Worm (Caenorhabditis elegans) whole organism, L1 larva: ENCODE measurements around the gene F59A1.16.

Experiments
- ama-1 ChIP-seq: fragments of 150-350 bp; optimal IDR thresholded peaks from 2 replicates; lab custom pipeline; 2014
- blmp-1 ChIP-seq: fragments of 150-350 bp; optimal IDR thresholded peaks from 2 replicates; lab custom pipeline; 2014; ENCODE audit warnings: missing biosample characterization, missing genetic modification characterization
- lin-15B ChIP-seq: fragments of 150-350 bp; sonication (generic microtip); optimal IDR thresholded peaks from 3 replicates; lab custom pipeline; 2014; ENCODE audit warnings: missing biosample characterization, missing genetic modification characterization
- nhr-77 ChIP-seq: fragments of 150-350 bp; optimal IDR thresholded peaks from 2 replicates; lab custom pipeline; 2014; ENCODE audit warnings: missing biosample characterization, missing genetic modification characterization
- sox-4 ChIP-seq: sonication (generic microtip); optimal IDR thresholded peaks from 2 replicates; lab custom pipeline; 2016; ENCODE audit warnings: missing genetic modification characterization, missing compliant biosample characterization

ce11 chrV:17732516-17732915 is 47.8 kb upstream of the F59A1.16 start, which contains the start of gene twk-42:
- TF ChIP-seq ama-1 (lab: Kevin White, UChicago) (no peak), nhr-77 (tag; lab: Kevin White, UChicago) (no peak), blmp-1 (tag; lab: Kevin White, UChicago) (no peak), lin-15B (tag; lab: Kevin White, UChicago) (no peak), sox-4 (no peak)
